Worm (Caenorhabditis elegans): ENCODE measurements around the gene cest-26.
A peak's percentile ranks its signal among the peaks of the same experiment; 100 is the strongest.

The cest-26 gene

DNA sequence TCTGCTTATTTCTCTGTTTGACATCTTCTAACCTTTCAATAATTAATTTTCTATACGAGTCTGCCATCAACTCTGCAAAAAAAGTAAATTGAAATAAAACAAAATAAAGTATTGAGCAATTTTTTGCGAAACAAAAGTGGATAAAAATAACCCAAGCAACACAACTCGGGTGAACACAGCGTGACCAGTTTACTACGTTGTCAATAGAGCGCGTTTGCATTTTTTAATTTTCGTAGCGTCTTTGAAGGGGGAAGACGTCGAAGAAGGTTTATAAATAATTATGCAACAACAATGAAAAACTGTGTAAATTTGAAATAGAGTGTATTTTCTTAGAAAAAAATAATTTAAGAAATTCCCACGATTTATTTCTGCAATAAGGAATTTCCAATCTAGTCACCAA is 24.9 kb upstream of the cest-26 start, which contains the start of gene atg-16.1 (continued):
- TF ChIP-seq mep-1 (tag; optimal IDR thresholded peaks at IDR 0.05) (peak; percentile 67), rbr-2 (tag; optimal IDR thresholded peaks at IDR 0.05) (peak; percentile 52), mxl-2 (GFP tag; conservative IDR thresholded peaks at IDR 0.05) (no peak), nhr-28 (tag; optimal IDR thresholded peaks at IDR 0.05) (peak; percentile 87), nhr-76 (tag; optimal IDR thresholded peaks at IDR 0.05) (no peak), dve-1 (tag; optimal IDR thresholded peaks at IDR 0.05; ENCODE audit: insufficient read depth) (peak; percentile 70), ZK337.2 (GFP tag; IDR thresholded peaks at IDR 0.05) (no peak), hlh-11 (tag; optimal IDR thresholded peaks at IDR 0.05) (peak; percentile 29), aly-2 (tag; optimal IDR thresholded peaks at IDR 0.05) (no peak), dpl-1 (GFP tag; optimal IDR thresholded peaks at IDR 0.05) (peak; percentile 45), zip-2 (tag; optimal IDR thresholded peaks at IDR 0.05) (no peak), hif-1 (tag; optimal IDR thresholded peaks at IDR 0.05) (no peak), lin-29 (GFP tag; IDR thresholded peaks at IDR 0.05) (no peak), mxl-3 (GFP tag; optimal IDR thresholded peaks at IDR 0.05) (peak; percentile 29), mdt-29 (GFP tag; IDR thresholded peaks at IDR 0.05) (no peak), F10B5.3 (tag; optimal IDR thresholded peaks at IDR 0.05) (no peak), ceh-32 (tag; optimal IDR thresholded peaks at IDR 0.05; ENCODE audit: poor library complexity) (no peak), Y5F2A.4 (GFP tag; optimal IDR thresholded peaks at IDR 0.05) (no peak), spr-3 (GFP tag; optimal IDR thresholded peaks at IDR 0.05) (no peak), lin-39 (tag; optimal IDR thresholded peaks at IDR 0.05) (no peak), skn-1 (tag; optimal IDR thresholded peaks at IDR 0.05) (no peak), hmg-1.1 (GFP tag; IDR thresholded peaks at IDR 0.05) (peak; percentile 33; the same call in 1 of the 2 replicates), fos-1 (tag; optimal IDR thresholded peaks at IDR 0.05) (no peak), T20F7.1 (GFP tag; optimal IDR thresholded peaks at IDR 0.05) (peak; percentile 73), T26A8.4 (GFP tag; IDR thresholded peaks at IDR 0.05) (no peak)

ce11 chrX:4457853-4458322 is 20.4 kb upstream of the cest-26 start, which contains the start of gene aps-2:
TSS of gene aps-2 (plus strand) at chrX:4458272.
- no peak for TF ChIP-seq pha-4 (GFP tag; IDR thresholded peaks at IDR 0.05)
- TF ChIP-seq pha-4 (tag; optimal IDR thresholded peaks at IDR 0.05), result no peak
- no peak for TF ChIP-seq arid-1 (GFP tag; conservative IDR thresholded peaks at IDR 0.05)
- TF ChIP-seq lin-1 (GFP tag; IDR thresholded peaks at IDR 0.05), result no peak
- 0 out of 2 replicates have a peak, but pooled peaks have one; percentile 25 for TF ChIP-seq php-3 (GFP tag; IDR thresholded peaks at IDR 0.05)
- no peak for TF ChIP-seq egl-43 (GFP tag; IDR thresholded peaks at IDR 0.05)
- no peak for TF ChIP-seq F10B5.3 (tag; optimal IDR thresholded peaks at IDR 0.05)
- no peak for TF ChIP-seq ceh-20 (GFP tag; IDR thresholded peaks at IDR 0.05)
- TF ChIP-seq fkh-10 (GFP tag; optimal IDR thresholded peaks at IDR 0.05), result peak; percentile 22
- TF ChIP-seq daf-19 (GFP tag; conservative IDR thresholded peaks at IDR 0.05), result no peak
- peak in 1 of 2 experiments; percentile 38 for TF ChIP-seq unc-62 (GFP tag; optimal IDR thresholded peaks at IDR 0.05 in 1 of 2)
- TF ChIP-seq unc-62 (tag; optimal IDR thresholded peaks at IDR 0.05), result no peak
- TF ChIP-seq F37D6.2 (tag; optimal IDR thresholded peaks at IDR 0.05), result no peak
- no peak for TF ChIP-seq jun-1 (tag; optimal IDR thresholded peaks at IDR 0.05)
- peak; percentile 27 for TF ChIP-seq nhr-28 (tag; optimal IDR thresholded peaks at IDR 0.05)
- peak; percentile 36 for TF ChIP-seq nhr-77 (tag; optimal IDR thresholded peaks at IDR 0.05)
- peak; percentile 48 for TF ChIP-seq hlh-11 (tag; optimal IDR thresholded peaks at IDR 0.05)
- TF ChIP-seq dmd-6 (GFP tag; IDR thresholded peaks at IDR 0.05), result no peak
- TF ChIP-seq nhr-237 (tag; optimal IDR thresholded peaks at IDR 0.05), result no peak
- peak; percentile 5 for TF ChIP-seq pqm-1 (tag; optimal IDR thresholded peaks at IDR 0.05)
- TF ChIP-seq snpc-4 (tag; optimal IDR thresholded peaks at IDR 0.05), result no peak
- no peak for TF ChIP-seq nhr-25 (tag; optimal IDR thresholded peaks at IDR 0.05; ENCODE audit: borderline replicate concordance, insufficient read depth)
- TF ChIP-seq ctbp-1 (GFP tag; IDR thresholded peaks at IDR 0.05), result peak; percentile 35; the same call in 1 of the 2 replicates
- peak; percentile 64 for TF ChIP-seq lin-38 (GFP tag; IDR thresholded peaks at IDR 0.05)
- no peak for TF ChIP-seq madf-5 (GFP tag; IDR thresholded peaks at IDR 0.05)
- no peak for TF ChIP-seq ceh-82 (tag; optimal IDR thresholded peaks at IDR 0.05)
- no peak for TF ChIP-seq mdt-29 (GFP tag; IDR thresholded peaks at IDR 0.05)
- TF ChIP-seq daf-12 (tag; optimal IDR thresholded peaks at IDR 0.05), result no peak
- TF ChIP-seq aha-1 (tag), result peak; percentile 54
- no peak for TF ChIP-seq nhr-10 (tag; optimal IDR thresholded peaks at IDR 0.05)
- no peak for TF ChIP-seq madf-9 (GFP tag; conservative IDR thresholded peaks at IDR 0.05)

Data from whole organism, L4 larva.